Fruit fly (Drosophila melanogaster): ENCODE data around the gene RFeSP.

dm6 chr2L:1620797-1621196 is 6.8 kb upstream of the RFeSP start:
- TF ChIP-seq psq (optimal IDR thresholded peaks at IDR 0.05) (no peak), CG8478 (optimal IDR thresholded peaks at IDR 0.05) (no peak), usp (GFP tag; optimal IDR thresholded peaks at IDR 0.05) (no peak)
